Worm (Caenorhabditis elegans) whole organism, early embryonic: Measurements from ENCODE around the gene nspd-3.
A peak's percentile ranks its signal among the peaks of the same experiment; 100 is the strongest.
"Not testable (repeated sequence)": the region's sequence is repeated elsewhere in the genome, so short reads cannot be mapped to it uniquely, and the experiment has no call there.

Source experiments
- B0310.2 ChIP-seq: sonication (generic microtip); optimal IDR thresholded peaks from 2 replicates; lab custom pipeline; 2016; ENCODE audit warnings: mild to moderate bottlenecking, missing genetic modification characterization, missing compliant biosample characterization
- F13C5.2 ChIP-seq: sonication (generic microtip); optimal IDR thresholded peaks from 2 replicates; lab custom pipeline; 2017; ENCODE audit warnings: mild to moderate bottlenecking, missing genetic modification characterization, inconsistent platforms, missing compliant biosample characterization
- aly-1 ChIP-seq: sonication (generic microtip); optimal IDR thresholded peaks from 2 replicates; lab custom pipeline; 2016; ENCODE audit warnings: missing genetic modification characterization, missing compliant biosample characterization
- ama-1 ChIP-seq: fragments of 150-350 bp; optimal IDR thresholded peaks from 2 replicates; lab custom pipeline; 2014
- ceh-13 ChIP-seq: fragments of 200-800 bp; sonication (Bioruptor generic); optimal IDR thresholded peaks from 2 replicates; lab custom pipeline; 2018; ENCODE audit warnings: mild to moderate bottlenecking, missing genetic modification characterization, missing compliant biosample characterization
- ceh-36 ChIP-seq: sonication (generic microtip); optimal IDR thresholded peaks from 2 replicates; lab custom pipeline; 2016; ENCODE audit warnings: missing genetic modification characterization, inconsistent platforms, missing compliant biosample characterization
- ets-7 ChIP-seq: sonication (generic microtip); optimal IDR thresholded peaks from 2 replicates; lab custom pipeline; 2016; ENCODE audit warnings: missing genotype, missing genetic modification characterization, missing compliant biosample characterization
- flt-1 ChIP-seq: fragments of 200-800 bp; sonication (Bioruptor generic); IDR thresholded peaks from 2 replicates; pipeline ENCODE4 v1.3.6; 2022; ENCODE audit warnings: missing genetic modification characterization, missing compliant biosample characterization
- hmbx-1 ChIP-seq: sonication (generic microtip); optimal IDR thresholded peaks from 2 replicates; lab custom pipeline; 2016; ENCODE audit warnings: mild to moderate bottlenecking, missing genetic modification characterization, missing compliant biosample characterization
- hmg-4 ChIP-seq: fragments of 200-800 bp; sonication (Bioruptor generic); optimal IDR thresholded peaks from 2 replicates; lab custom pipeline; 2018; ENCODE audit warnings: mild to moderate bottlenecking, missing genetic modification characterization, missing compliant biosample characterization
- hnd-1 ChIP-seq: sonication (generic microtip); optimal IDR thresholded peaks from 2 replicates; lab custom pipeline; 2016; ENCODE audit warnings: missing genetic modification characterization, missing compliant biosample characterization
- pes-1 ChIP-seq: fragments of 200-800 bp; sonication (Bioruptor generic); IDR thresholded peaks from 2 replicates; pipeline ENCODE4 v1.3.6; 2022; ENCODE audit warnings: missing genetic modification reagents, missing genetic modification characterization, missing compliant biosample characterization
- scrt-1 ChIP-seq: fragments of 200-800 bp; sonication (Bioruptor generic); IDR thresholded peaks from 2 replicates; pipeline ENCODE4 v1.3.6; 2022; ENCODE audit warnings: missing genetic modification characterization, missing compliant biosample characterization
- sea-1 ChIP-seq: fragments of 200-800 bp; sonication (Bioruptor generic); conservative IDR thresholded peaks from 2 replicates; pipeline ENCODE4 v1.3.6; 2022; ENCODE audit warnings: missing genetic modification characterization, missing compliant biosample characterization
- tbx-11 ChIP-seq: fragments of 200-800 bp; sonication (Bioruptor generic); IDR thresholded peaks from 2 replicates; pipeline ENCODE4 v1.3.6; 2022; ENCODE audit warnings: missing genetic modification characterization, missing compliant biosample characterization
- tbx-37 ChIP-seq: fragments of 200-800 bp; sonication (Bioruptor generic); conservative IDR thresholded peaks from 2 replicates; pipeline ENCODE4 v1.3.6; 2022; ENCODE audit warnings: missing genetic modification reagents, missing genetic modification characterization, missing compliant biosample characterization
- tra-4 ChIP-seq: sonication (generic microtip); optimal IDR thresholded peaks from 2 replicates; lab custom pipeline; 2017; ENCODE audit warnings: missing genetic modification characterization, missing compliant biosample characterization

nspd-3 gene

DNA sequence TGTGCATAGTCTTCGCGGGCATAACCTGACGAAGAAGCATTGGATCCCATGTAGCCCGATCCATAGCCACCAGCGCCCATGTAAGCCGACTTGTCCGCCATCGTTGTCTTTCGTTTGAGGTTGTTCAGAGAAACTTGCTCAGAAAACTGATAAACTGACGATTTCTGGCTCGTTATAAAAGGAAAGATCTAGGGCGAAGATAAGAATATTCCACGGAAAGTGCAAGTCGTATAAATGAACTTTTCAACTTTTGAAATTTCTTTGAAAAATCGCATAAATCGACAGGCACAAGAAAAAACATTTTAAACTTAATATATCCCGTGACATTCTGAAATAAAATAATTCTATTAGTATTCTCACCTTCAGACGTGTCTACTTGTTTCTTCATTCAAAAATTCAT lies at the start of gene nspd-3, which contains the start of gene C24D10.2:
TSS of gene nspd-3 (minus strand) at position 101 of the 400 bp plus-strand sequence.
TSS of gene C24D10.2 (plus strand) at position 399 of the 400 bp plus-strand sequence.
- TF ChIP-seq tbx-37 (GFP tag; lab: Robert Waterston, UW); hmg-4 (GFP tag; lab: Kevin White, UChicago); scrt-1 (GFP tag; lab: Robert Waterston, UW): not testable (repeated sequence)

DNA sequence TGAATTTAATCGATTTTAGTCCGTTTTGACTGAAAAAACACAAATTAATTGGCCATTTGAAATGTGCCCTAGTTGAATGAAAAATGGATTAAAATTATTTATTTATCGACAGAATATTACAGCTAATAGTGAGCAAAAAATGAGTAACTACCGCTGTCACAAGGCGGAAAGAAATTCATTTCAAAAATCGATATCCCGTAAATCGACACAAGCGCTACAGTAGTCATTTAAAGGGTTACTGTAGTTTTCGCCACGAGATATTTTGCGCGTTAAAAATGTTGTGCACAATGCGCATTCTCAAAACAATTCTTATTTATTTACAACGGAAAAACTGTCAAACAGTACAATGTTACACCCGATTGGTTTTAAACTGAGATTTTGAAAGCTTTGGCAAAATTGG lies 47.8 kb upstream of the nspd-3 start:
- TF ChIP-seq flt-1 (GFP tag; lab: Robert Waterston, UW) = no peak
- no peak for TF ChIP-seq scrt-1 (GFP tag; lab: Robert Waterston, UW)
- no peak for TF ChIP-seq hnd-1 (tag; lab: Kevin White, UChicago)
- no peak for TF ChIP-seq ets-7 (tag; lab: Kevin White, UChicago)
- no peak for TF ChIP-seq F13C5.2
- TF ChIP-seq tbx-11 (GFP tag; lab: Robert Waterston, UW) = no peak
- TF ChIP-seq hmbx-1 (tag; lab: Kevin White, UChicago) = no peak
- no peak for TF ChIP-seq tra-4 (tag; lab: Kevin White, UChicago)
- TF ChIP-seq pes-1 = no peak
- TF ChIP-seq aly-1 = no peak
- TF ChIP-seq hmg-4 (GFP tag; lab: Kevin White, UChicago) = no peak
- no peak for TF ChIP-seq tbx-37 (GFP tag; lab: Robert Waterston, UW)
- TF ChIP-seq ama-1 (lab: Kevin White, UChicago) = no peak
- no peak for TF ChIP-seq ceh-36 (tag; lab: Kevin White, UChicago)
- no peak for TF ChIP-seq sea-1 (GFP tag; lab: Robert Waterston, UW)
- no peak for TF ChIP-seq ceh-13 (GFP tag; lab: Kevin White, UChicago)
- no peak for TF ChIP-seq B0310.2 (tag; lab: Kevin White, UChicago)

DNA sequence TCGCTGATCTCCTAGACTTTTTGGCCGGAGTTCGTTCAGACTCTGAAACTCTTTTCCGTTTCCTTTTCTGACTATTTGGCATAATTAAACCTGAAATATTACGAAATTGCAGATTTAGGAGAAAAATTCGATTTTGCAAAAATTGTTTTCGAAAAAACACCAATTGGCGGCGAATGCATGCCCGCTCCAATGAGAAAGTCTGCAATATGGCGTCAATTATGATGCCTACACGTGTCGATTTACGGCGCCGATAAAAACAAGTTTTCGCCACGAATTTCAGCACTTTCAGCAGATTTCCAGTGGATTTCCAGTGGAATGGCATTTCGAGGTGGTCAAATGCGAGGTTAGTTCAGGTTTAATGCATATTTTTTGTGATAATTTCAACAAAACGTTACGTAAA lies 46.5 kb upstream of the nspd-3 start, which contains the start of the genes Y59E9AL.36 and nbet-1:
TSS of gene Y59E9AL.36 (minus strand) at position 92 of the 400 bp plus-strand sequence.
TSS of gene nbet-1 (plus strand) at position 112 of the 400 bp plus-strand sequence.
- TF ChIP-seq aly-1 (no peak), ama-1 (lab: Kevin White, UChicago) (no peak), tbx-37 (GFP tag; lab: Robert Waterston, UW) (no peak), tra-4 (tag; lab: Kevin White, UChicago) (no peak), ets-7 (tag; lab: Kevin White, UChicago) (no peak), tbx-11 (GFP tag; lab: Robert Waterston, UW) (no peak), pes-1 (0 out of 2 replicates have a peak, but pooled peaks have one; percentile 12), B0310.2 (tag; lab: Kevin White, UChicago) (no peak), F13C5.2 (peak; percentile 59), hmg-4 (GFP tag; lab: Kevin White, UChicago) (no peak)

DNA sequence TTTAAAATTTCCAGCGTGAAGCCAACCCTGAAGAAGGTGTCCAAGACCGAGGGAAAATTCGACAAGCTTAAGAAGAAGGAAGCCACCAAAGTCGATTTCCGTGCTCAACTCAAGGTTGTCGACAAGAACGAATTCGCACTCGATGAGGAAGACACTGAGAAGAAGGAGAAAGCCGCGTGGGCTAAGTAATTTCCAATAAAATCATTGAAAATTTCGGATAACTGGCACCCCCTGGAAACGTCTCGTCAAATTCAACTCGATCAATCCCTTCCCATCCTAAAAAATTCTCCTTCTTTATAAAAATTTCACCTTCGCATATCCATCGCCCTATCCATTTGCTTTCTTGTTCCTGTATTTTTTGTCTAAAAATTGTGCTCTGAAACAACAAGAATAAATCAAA lies 43.9 kb upstream of the nspd-3 start:
- TF ChIP-seq tbx-11 (GFP tag; lab: Robert Waterston, UW) (no peak), ama-1 (lab: Kevin White, UChicago) (no peak), flt-1 (GFP tag; lab: Robert Waterston, UW) (no peak), ceh-36 (tag; lab: Kevin White, UChicago) (no peak), tra-4 (tag; lab: Kevin White, UChicago) (no peak), pes-1 (no peak), hmg-4 (GFP tag; lab: Kevin White, UChicago) (no peak), hmbx-1 (tag; lab: Kevin White, UChicago) (no peak), sea-1 (GFP tag; lab: Robert Waterston, UW) (no peak), tbx-37 (GFP tag; lab: Robert Waterston, UW) (no peak), B0310.2 (tag; lab: Kevin White, UChicago) (no peak), hnd-1 (tag; lab: Kevin White, UChicago) (no peak), F13C5.2 (no peak), ceh-13 (GFP tag; lab: Kevin White, UChicago) (no peak), aly-1 (no peak), scrt-1 (GFP tag; lab: Robert Waterston, UW) (no peak), ets-7 (tag; lab: Kevin White, UChicago) (no peak)

DNA sequence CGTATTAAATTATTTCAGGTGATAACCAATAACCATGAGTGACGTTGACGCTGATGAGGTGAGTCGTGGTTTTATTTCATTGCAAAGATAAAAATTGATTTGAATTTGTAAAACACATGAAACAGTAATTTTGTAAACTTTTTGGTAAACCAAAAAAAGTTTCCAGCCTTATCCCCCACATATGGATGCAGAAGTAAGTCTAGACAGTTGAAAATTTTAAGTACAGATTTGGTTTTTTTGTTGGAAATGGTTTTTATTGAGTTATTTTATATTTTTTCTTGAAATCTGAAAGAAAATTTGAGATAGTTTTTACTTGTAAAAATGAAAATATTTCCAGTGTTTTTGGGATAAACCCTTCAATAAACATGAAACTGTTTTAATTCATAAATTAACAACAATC lies 41.7 kb upstream of the nspd-3 start, which contains the start of gene tni-4:
TSS of gene tni-4 (plus strand) at position 19 of the 400 bp plus-strand sequence.
- TF ChIP-seq ceh-13 (GFP tag; lab: Kevin White, UChicago) = no peak
- no peak for TF ChIP-seq F13C5.2
- no peak for TF ChIP-seq flt-1 (GFP tag; lab: Robert Waterston, UW)
- TF ChIP-seq pes-1 = no peak
- TF ChIP-seq hmg-4 (GFP tag; lab: Kevin White, UChicago) = no peak
- TF ChIP-seq aly-1 = no peak
- TF ChIP-seq B0310.2 (tag; lab: Kevin White, UChicago) = no peak
- no peak for TF ChIP-seq tbx-37 (GFP tag; lab: Robert Waterston, UW)
- TF ChIP-seq tbx-11 (GFP tag; lab: Robert Waterston, UW) = no peak

DNA sequence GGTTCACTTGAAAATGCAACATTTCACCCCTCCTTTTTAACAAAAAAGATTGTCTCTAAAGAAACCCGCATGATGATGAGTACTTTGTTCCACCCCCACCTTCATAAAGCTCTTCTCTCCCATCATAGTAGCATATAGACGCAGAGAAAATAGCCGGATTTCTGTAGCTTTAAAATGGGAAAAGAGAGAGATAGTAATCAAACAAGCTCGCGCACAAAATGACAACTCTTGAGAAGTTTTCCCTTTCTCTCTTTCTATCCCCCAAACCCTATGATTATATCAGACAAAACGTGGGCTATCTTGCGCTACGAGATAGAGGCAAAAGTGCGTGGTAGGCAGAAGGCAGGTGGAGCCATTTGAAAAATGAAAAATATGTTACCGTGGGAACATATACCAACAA lies 39.7 kb upstream of the nspd-3 start:
- no peak for TF ChIP-seq flt-1 (GFP tag; lab: Robert Waterston, UW)
- no peak for TF ChIP-seq B0310.2 (tag; lab: Kevin White, UChicago)
- no peak for TF ChIP-seq tbx-37 (GFP tag; lab: Robert Waterston, UW)

DNA sequence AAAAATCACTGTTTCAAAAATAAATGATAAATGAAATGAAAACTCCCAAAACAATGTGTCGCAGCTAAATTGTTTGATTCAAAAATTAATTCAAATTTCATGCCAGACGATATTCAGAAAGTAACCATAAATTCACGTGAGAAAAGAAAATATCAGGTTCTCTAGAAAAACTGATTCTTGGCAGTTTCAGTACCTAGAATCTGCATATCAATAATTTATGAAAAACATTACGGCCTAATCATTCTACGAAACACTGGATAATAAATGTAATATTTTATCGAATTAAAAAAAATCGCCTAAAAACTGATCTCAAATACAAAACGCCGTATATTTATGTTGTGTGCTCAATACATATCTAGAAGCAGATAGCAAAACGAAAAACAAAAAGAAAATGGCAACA lies 38.0 kb upstream of the nspd-3 start:
- no peak for TF ChIP-seq pes-1
- TF ChIP-seq ets-7 (tag; lab: Kevin White, UChicago) = no peak
- no peak for TF ChIP-seq sea-1 (GFP tag; lab: Robert Waterston, UW)
- TF ChIP-seq hmg-4 (GFP tag; lab: Kevin White, UChicago) = no peak
- no peak for TF ChIP-seq B0310.2 (tag; lab: Kevin White, UChicago)
- no peak for TF ChIP-seq hmbx-1 (tag; lab: Kevin White, UChicago)
- no peak for TF ChIP-seq F13C5.2
- no peak for TF ChIP-seq tbx-11 (GFP tag; lab: Robert Waterston, UW)
- no peak for TF ChIP-seq hnd-1 (tag; lab: Kevin White, UChicago)
- TF ChIP-seq ceh-13 (GFP tag; lab: Kevin White, UChicago) = no peak
- TF ChIP-seq ama-1 (lab: Kevin White, UChicago) = no peak
